Fruit fly (Drosophila melanogaster) whole organism, prepupa: ENCODE data around the gene stnB.

Source experiments
- CG1621 ChIP-seq: fragments of 200-800 bp; sonication (Bioruptor generic); optimal IDR thresholded peaks from 3 replicates; lab custom pipeline; 2018; ENCODE audit warnings: missing biosample characterization, mild to moderate bottlenecking, missing genetic modification characterization
- CG32006 ChIP-seq: fragments of 200-800 bp; sonication (Bioruptor generic); optimal IDR thresholded peaks from 3 replicates; lab custom pipeline; 2017; ENCODE audit warnings: missing biosample characterization, mild to moderate bottlenecking, missing genetic modification characterization
- CG6792 ChIP-seq: fragments of 200-800 bp; sonication (Bioruptor generic); optimal IDR thresholded peaks from 3 replicates; lab custom pipeline; 2016; ENCODE audit warnings: missing biosample characterization, missing genetic modification characterization
- Ets21C ChIP-seq: fragments of 200-800 bp; sonication (Bioruptor generic); optimal IDR thresholded peaks from 3 replicates; lab custom pipeline; 2016; ENCODE audit warnings: missing biosample characterization, missing genetic modification characterization
- Hr39 ChIP-seq: fragments of 200-800 bp; sonication (Bioruptor generic); optimal IDR thresholded peaks from 2 replicates; lab custom pipeline; 2016; ENCODE audit warnings: missing biosample characterization, missing genetic modification characterization
- fkh ChIP-seq: fragments of 200-800 bp; sonication (Bioruptor generic); optimal IDR thresholded peaks from 3 replicates; lab custom pipeline; 2017; ENCODE audit warnings: missing biosample characterization, mild to moderate bottlenecking, missing genetic modification characterization, moderate library complexity
- topi ChIP-seq: fragments of 200-800 bp; sonication (Bioruptor generic); optimal IDR thresholded peaks from 3 replicates; lab custom pipeline; 2016; ENCODE audit warnings: missing biosample characterization, missing genetic modification characterization

- TF ChIP-seq topi (GFP tag; lab: Kevin White, UChicago) (peak; percentile 8), CG6792 (GFP tag; lab: Kevin White, UChicago) (no peak), Hr39 (GFP tag; lab: Kevin White, UChicago) (no peak), CG32006 (no peak), Ets21C (GFP tag; lab: Kevin White, UChicago) (no peak), fkh (no peak), CG1621 (no peak)
Measured at dm6 chrX:23004598-23005469, at the start of gene stnB, which contains the start of gene stnA.
